Fruit fly (Drosophila melanogaster) Kc167 (cell line): Measurements from ENCODE around the gene pygo.

Experiments used
- h ChIP-seq: fragments of >200 bp; optimal IDR thresholded peaks from 3 replicates; lab custom pipeline; 2018; ENCODE audit warnings: missing external identifiers
- psq ChIP-seq: fragments of >200 bp; optimal IDR thresholded peaks from 2 replicates; lab custom pipeline; 2017; ENCODE audit warnings: missing external identifiers
- ttk ChIP-seq: sonication (Bioruptor generic); optimal IDR thresholded peaks from 2 replicates; lab custom pipeline; 2017; ENCODE audit warnings: missing external identifiers

DNA sequence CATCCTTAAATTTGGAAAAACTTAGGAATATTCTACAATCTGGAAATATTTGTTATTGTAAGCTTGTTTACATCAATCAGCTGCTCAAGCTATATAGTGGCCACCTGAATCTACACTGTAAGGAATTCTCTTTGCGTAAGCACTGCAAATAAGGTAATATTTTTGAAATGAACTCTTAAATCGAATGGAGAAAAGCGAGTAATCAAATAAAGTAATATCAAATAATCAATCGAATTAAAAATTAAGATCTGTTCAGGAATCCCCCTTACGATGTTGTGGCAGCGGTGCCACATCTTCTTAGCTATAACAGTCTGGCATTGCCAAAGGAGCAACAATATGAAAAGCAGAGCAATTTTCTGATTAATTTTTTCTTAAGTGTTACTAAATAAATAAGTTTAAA, 35.5 kb upstream of the pygo start, which contains the start of the genes Mnat9 and CG1792:
- no peak for TF ChIP-seq h (lab: Kevin White, UChicago)
- no peak for TF ChIP-seq ttk (lab: Kevin White, UChicago)
- no peak for TF ChIP-seq psq (lab: Kevin White, UChicago)
